Fruit fly (Drosophila melanogaster): Measurements from ENCODE around the gene Qsox4.
A peak's percentile ranks its signal among the peaks of the same experiment; 100 is the strongest.

The Qsox4 gene

DNA sequence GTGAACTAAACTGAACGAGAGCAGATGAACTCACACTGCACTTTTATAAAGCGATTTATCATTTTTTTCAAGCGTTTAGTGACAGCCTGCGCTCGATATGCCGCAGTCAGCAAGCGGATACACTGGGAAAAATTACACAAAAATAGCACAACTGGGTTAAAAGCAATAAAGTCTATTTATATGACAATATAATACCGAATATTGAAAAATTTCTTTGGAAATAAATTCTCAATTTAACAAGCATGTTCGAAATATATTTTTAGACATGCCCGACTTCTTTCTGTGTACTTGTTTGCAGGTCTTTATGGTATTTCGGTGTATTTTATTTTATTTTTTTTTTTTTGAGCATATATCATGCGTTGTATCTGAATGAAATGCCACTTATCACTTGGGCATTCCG lies 11.3 kb downstream of the Qsox4 start (continued):
- TF ChIP-seq CG4328 (GFP tag; optimal IDR thresholded peaks at IDR 0.05) (no peak), ab (GFP tag; optimal IDR thresholded peaks at IDR 0.05) (peak; percentile 13), en (GFP tag; optimal IDR thresholded peaks at IDR 0.05) (no peak), CG3838 (GFP tag; optimal IDR thresholded peaks at IDR 0.05) (peak; percentile 26), CG15073 (GFP tag; optimal IDR thresholded peaks at IDR 0.05) (no peak), klu (GFP tag; IDR thresholded peaks at IDR 0.05) (peak; percentile 37; the same call in 1 of the 2 replicates), CG6272 (GFP tag; IDR thresholded peaks at IDR 0.05) (no peak), CG17568 (GFP tag; optimal IDR thresholded peaks at IDR 0.05) (peak; percentile 42), z (GFP tag; IDR thresholded peaks at IDR 0.05) (no peak), HmgZ (tag; optimal IDR thresholded peaks at IDR 0.05) (no peak), mam (GFP tag; optimal IDR thresholded peaks at IDR 0.05) (peak; percentile 20), Sin3A (optimal IDR thresholded peaks at IDR 0.05) (no peak), CG14667 (GFP tag; IDR thresholded peaks at IDR 0.05) (peak; percentile 31), tup (GFP tag; optimal IDR thresholded peaks at IDR 0.05) (no peak), emc (GFP tag; optimal IDR thresholded peaks at IDR 0.05) (no peak), CG2889 (GFP tag; IDR thresholded peaks at IDR 0.05) (peak; percentile 59; the same call in 1 of the 3 replicates), abd-A (tag; optimal IDR thresholded peaks at IDR 0.05) (no peak), tio (GFP tag; optimal IDR thresholded peaks at IDR 0.05) (peak; percentile 52), CG10274 (GFP tag; optimal IDR thresholded peaks at IDR 0.05) (no peak), Sry-δ (GFP tag; optimal IDR thresholded peaks at IDR 0.05) (peak; percentile 21), da (GFP tag; optimal IDR thresholded peaks at IDR 0.05) (no peak), Dll (GFP tag; IDR thresholded peaks at IDR 0.05; ENCODE audit: partially characterized antibody) (no peak), ac (GFP tag; optimal IDR thresholded peaks at IDR 0.05) (peak; percentile 58), p53 (GFP tag; optimal IDR thresholded peaks at IDR 0.05) (no peak), Eip74EF (GFP tag; optimal IDR thresholded peaks at IDR 0.05) (peak in 1 of 2 experiments; percentile 48), bsh (GFP tag; optimal IDR thresholded peaks at IDR 0.05) (peak in 1 of 2 experiments; percentile 82), ara (GFP tag; IDR thresholded peaks at IDR 0.05) (peak; percentile 75), CG17385 (GFP tag; optimal IDR thresholded peaks at IDR 0.05) (peak; percentile 58), ato (GFP tag; IDR thresholded peaks at IDR 0.05; ENCODE audit: partially characterized antibody) (no peak), Bgb (GFP tag; IDR thresholded peaks at IDR 0.05; ENCODE audit: partially characterized antibody) (no peak), CG7928 (GFP tag; optimal IDR thresholded peaks at IDR 0.05) (no peak), kni (GFP tag; optimal IDR thresholded peaks at IDR 0.05) (no peak), CG6683 (GFP tag; optimal IDR thresholded peaks at IDR 0.05) (no peak), CG31441 (GFP tag; IDR thresholded peaks at IDR 0.05) (peak; percentile 74), sisA (GFP tag; IDR thresholded peaks at IDR 0.05) (peak; percentile 62), luna (GFP tag; optimal IDR thresholded peaks at IDR 0.05) (no peak), jigr1 (GFP tag; IDR thresholded peaks at IDR 0.05) (0 out of 3 replicates have a peak, but pooled peaks have one; percentile 12), az2 (GFP tag; optimal IDR thresholded peaks at IDR 0.05) (peak; percentile 78), CG5953 (GFP tag; IDR thresholded peaks at IDR 0.05) (peak; percentile 34; the same call in 1 of the 2 replicates), gt (GFP tag; IDR thresholded peaks at IDR 0.05) (0 out of 2 replicates have a peak, but pooled peaks have one; percentile 21), CG7839 (tag; optimal IDR thresholded peaks at IDR 0.05) (peak; percentile 63), CG3726 (GFP tag; IDR thresholded peaks at IDR 0.05) (no peak), CG3163 (GFP tag; optimal IDR thresholded peaks at IDR 0.05) (no peak), CG10959 (GFP tag; IDR thresholded peaks at IDR 0.05) (peak; percentile 13; the same call in 1 of the 2 replicates), CG18599 (GFP tag; optimal IDR thresholded peaks at IDR 0.05) (peak; percentile 34), eyg (GFP tag; optimal IDR thresholded peaks at IDR 0.05) (peak; percentile 28), D (optimal IDR thresholded peaks at IDR 0.05) (no peak), D (GFP tag; optimal IDR thresholded peaks at IDR 0.05) (peak; percentile 69), Vsx1 (GFP tag; optimal IDR thresholded peaks at IDR 0.05) (peak; percentile 39), CG14710 (tag; optimal IDR thresholded peaks at IDR 0.05) (peak; percentile 68), usp (GFP tag; optimal IDR thresholded peaks at IDR 0.05) (no peak), h (optimal IDR thresholded peaks at IDR 0.05) (no peak)

Measured in whole organism, embryonic.